Fruit fly (Drosophila melanogaster): ENCODE measurements around the gene SNF4Agamma.
A peak's percentile ranks its signal among the peaks of the same experiment; 100 is the strongest.

SNF4Agamma gene

dm6 chr3R:21204500-21205167 is 64.1 kb downstream of the SNF4Agamma start (continued):
- peak; percentile 65 for TF ChIP-seq CrebB (tag; optimal IDR thresholded peaks at IDR 0.05)
- TF ChIP-seq CG14014 (GFP tag; IDR thresholded peaks at IDR 0.05) = peak; percentile 36; the same call in 1 of the 2 replicates
- TF ChIP-seq Taf1 (GFP tag; IDR thresholded peaks at IDR 0.05) = no peak
- peak; percentile 73; the same call in 3 of the 4 replicates for TF ChIP-seq Gug (GFP tag; IDR thresholded peaks at IDR 0.05)
- TF ChIP-seq jumu (GFP tag; optimal IDR thresholded peaks at IDR 0.05) = peak; percentile 85
- TF ChIP-seq kni (GFP tag; optimal IDR thresholded peaks at IDR 0.05) = peak; percentile 35
- peak; percentile 92 for TF ChIP-seq ATbp (GFP tag; optimal IDR thresholded peaks at IDR 0.05)
- TF ChIP-seq CG11696 (GFP tag; IDR thresholded peaks at IDR 0.05) = 0 out of 2 replicates have a peak, but pooled peaks have one; percentile 39
- TF ChIP-seq maf-S (GFP tag; optimal IDR thresholded peaks at IDR 0.05) = peak; percentile 41
- TF ChIP-seq ara (GFP tag; IDR thresholded peaks at IDR 0.05) = peak; percentile 80
- TF ChIP-seq trem (tag; optimal IDR thresholded peaks at IDR 0.05) = peak; percentile 88
- peak; percentile 92 for TF ChIP-seq CG11504 (tag; optimal IDR thresholded peaks at IDR 0.05)
- no peak for TF ChIP-seq knrl (GFP tag; IDR thresholded peaks at IDR 0.05; ENCODE audit: partially characterized antibody)
- peak; percentile 84 for TF ChIP-seq lab (GFP tag; optimal IDR thresholded peaks at IDR 0.05)
- TF ChIP-seq dmrt99B (tag; optimal IDR thresholded peaks at IDR 0.05) = peak; percentile 94
- TF ChIP-seq CG2889 (GFP tag; IDR thresholded peaks at IDR 0.05) = no peak
- TF ChIP-seq bab2 (GFP tag; optimal IDR thresholded peaks at IDR 0.05) = peak; percentile 82
- TF ChIP-seq CG31365 (tag; optimal IDR thresholded peaks at IDR 0.05) = peak; percentile 72
- peak; percentile 87 to 95 for TF ChIP-seq bsh (GFP tag; optimal IDR thresholded peaks at IDR 0.05)
- TF ChIP-seq CG3407 (GFP tag; optimal IDR thresholded peaks at IDR 0.05) = peak; percentile 82
- peak; percentile 79 for TF ChIP-seq scrt (GFP tag; optimal IDR thresholded peaks at IDR 0.05)
- TF ChIP-seq Fer2 (tag; optimal IDR thresholded peaks at IDR 0.05) = peak; percentile 12
- no peak for TF ChIP-seq inv (GFP tag; IDR thresholded peaks at IDR 0.05; ENCODE audit: partially characterized antibody)
- TF ChIP-seq CG17328 (GFP tag; IDR thresholded peaks at IDR 0.05) = peak; percentile 61
- TF ChIP-seq Sry-β (GFP tag; optimal IDR thresholded peaks at IDR 0.05) = peak; percentile 29
- peak; percentile 84 for TF ChIP-seq salm (tag; optimal IDR thresholded peaks at IDR 0.05)
- TF ChIP-seq CG8478 (optimal IDR thresholded peaks at IDR 0.05) = no peak
- peak; percentile 90 for TF ChIP-seq nau (GFP tag; optimal IDR thresholded peaks at IDR 0.05)
- peak; percentile 91 for TF ChIP-seq CG1529 (GFP tag; optimal IDR thresholded peaks at IDR 0.05)
- no peak for TF ChIP-seq D (optimal IDR thresholded peaks at IDR 0.05)
- TF ChIP-seq D (GFP tag; optimal IDR thresholded peaks at IDR 0.05) = peak; percentile 84
- no peak for TF ChIP-seq pita (GFP tag; optimal IDR thresholded peaks at IDR 0.05)
- peak; percentile 77 for TF ChIP-seq CG9609 (GFP tag; optimal IDR thresholded peaks at IDR 0.05)
- peak; percentile 95 for TF ChIP-seq CG17361 (GFP tag; IDR thresholded peaks at IDR 0.05)
- peak; percentile 45 for TF ChIP-seq CG4282 (GFP tag; optimal IDR thresholded peaks at IDR 0.05)
- TF ChIP-seq CG9437 (GFP tag; optimal IDR thresholded peaks at IDR 0.05) = peak; percentile 83
- peak; percentile 82 for TF ChIP-seq CG31441 (GFP tag; IDR thresholded peaks at IDR 0.05)
- no peak for TF ChIP-seq CG6791 (GFP tag; IDR thresholded peaks at IDR 0.05; ENCODE audit: partially characterized antibody)
- TF ChIP-seq zen2 (GFP tag; IDR thresholded peaks at IDR 0.05; ENCODE audit: partially characterized antibody) = peak; percentile 60; the same call in 2 of the 3 replicates
- peak; percentile 82 for TF ChIP-seq CG1602 (GFP tag; optimal IDR thresholded peaks at IDR 0.05)
- TF ChIP-seq ash1 (GFP tag; optimal IDR thresholded peaks at IDR 0.05) = no peak
- no peak for TF ChIP-seq CG14860 (GFP tag; IDR thresholded peaks at IDR 0.05; ENCODE audit: partially characterized antibody)
- no peak for TF ChIP-seq dimm (GFP tag; IDR thresholded peaks at IDR 0.05)
- no peak for TF ChIP-seq CG17912 (GFP tag; optimal IDR thresholded peaks at IDR 0.05)
- TF ChIP-seq tin (GFP tag; optimal IDR thresholded peaks at IDR 0.05) = peak; percentile 72
- TF ChIP-seq Dref (GFP tag; IDR thresholded peaks at IDR 0.05) = no peak
- peak; percentile 77 for TF ChIP-seq Xrp1 (GFP tag; IDR thresholded peaks at IDR 0.05)
- TF ChIP-seq esg (GFP tag; conservative IDR thresholded peaks at IDR 0.05) = peak; percentile 60
- TF ChIP-seq vvl (GFP tag; IDR thresholded peaks at IDR 0.05) = peak; percentile 70
- no peak for TF ChIP-seq fd102C (GFP tag; optimal IDR thresholded peaks at IDR 0.05)
